Worm (Caenorhabditis elegans): ENCODE data around the gene C44H4.4.

C44H4.4 gene

ce11 chrX:14561416-14561973 is 27.4 kb downstream of the C44H4.4 start:
- TF ChIP-seq snpc-4 (GFP tag; optimal IDR thresholded peaks at IDR 0.05) (no peak), snpc-4 (tag; optimal IDR thresholded peaks at IDR 0.05) (peak in 1 of 4 experiments; percentile 12), mel-28 (tag; optimal IDR thresholded peaks at IDR 0.05; ENCODE audit: borderline replicate concordance) (no peak), rcor-1 (GFP tag; IDR thresholded peaks at IDR 0.05) (peak; percentile 32; the same call in 1 of the 2 replicates), let-526 (GFP tag; IDR thresholded peaks at IDR 0.05) (no peak), pha-4 (tag; optimal IDR thresholded peaks at IDR 0.05) (no peak), cebp-1 (GFP tag; IDR thresholded peaks at IDR 0.05) (no peak), cebp-1 (tag; optimal IDR thresholded peaks at IDR 0.05) (peak; percentile 65), zim-3 (tag; optimal IDR thresholded peaks at IDR 0.05) (peak; percentile 23), ztf-22 (GFP tag; optimal IDR thresholded peaks at IDR 0.05) (peak; percentile 48), C06A6.2 (GFP tag; conservative IDR thresholded peaks at IDR 0.05) (peak; percentile 43; the same call in 1 of the 2 replicates), hmg-20 (GFP tag; IDR thresholded peaks at IDR 0.05) (no peak), lag-1 (GFP tag; IDR thresholded peaks at IDR 0.05) (no peak), ztf-25 (GFP tag; IDR thresholded peaks at IDR 0.05) (no peak), K11D2.4 (GFP tag; IDR thresholded peaks at IDR 0.05) (0 out of 2 replicates have a peak, but pooled peaks have one; percentile 61), K12H6.12 (tag; optimal IDR thresholded peaks at IDR 0.05) (peak; percentile 68), atf-7 (tag; optimal IDR thresholded peaks at IDR 0.05) (peak; percentile 27), lin-40 (tag; optimal IDR thresholded peaks at IDR 0.05) (peak; percentile 49), Y53G8AR.9 (GFP tag; conservative IDR thresholded peaks at IDR 0.05) (peak; percentile 63), him-1 (tag; optimal IDR thresholded peaks at IDR 0.05) (no peak), somi-1 (GFP tag; optimal IDR thresholded peaks at IDR 0.05) (peak; percentile 65), ekl-4 (GFP tag; IDR thresholded peaks at IDR 0.05) (peak; percentile 14; the same call in 1 of the 2 replicates), zfh-2 (GFP tag; conservative IDR thresholded peaks at IDR 0.05) (peak; percentile 78), egrh-3 (GFP tag; IDR thresholded peaks at IDR 0.05) (0 out of 2 replicates have a peak, but pooled peaks have one; percentile 9), rec-8 (tag; optimal IDR thresholded peaks at IDR 0.05) (no peak), dox-1 (GFP tag; IDR thresholded peaks at IDR 0.05) (peak; percentile 64), lin-26 (GFP tag; IDR thresholded peaks at IDR 0.05) (peak; percentile 14; the same call in 1 of the 2 replicates), ets-4 (GFP tag; optimal IDR thresholded peaks at IDR 0.05) (no peak), xnd-1 (tag; optimal IDR thresholded peaks at IDR 0.05) (no peak), mcd-1 (GFP tag; IDR thresholded peaks at IDR 0.05) (peak; percentile 36; the same call in 1 of the 2 replicates), nhr-80 (tag; optimal IDR thresholded peaks at IDR 0.05) (peak; percentile 61), pbrm-1 (GFP tag; IDR thresholded peaks at IDR 0.05) (peak; percentile 23; the same call in 1 of the 2 replicates), tlf-1 (GFP tag; optimal IDR thresholded peaks at IDR 0.05) (no peak)

ce11 chrX:14560297-14560680 is 28.6 kb downstream of the C44H4.4 start:
- TF ChIP-seq ztf-25 (GFP tag; IDR thresholded peaks at IDR 0.05) (no peak), pbrm-1 (GFP tag; IDR thresholded peaks at IDR 0.05) (0 out of 2 replicates have a peak, but pooled peaks have one; percentile 66), dpl-1 (GFP tag; optimal IDR thresholded peaks at IDR 0.05) (no peak), F49E8.2 (tag; optimal IDR thresholded peaks at IDR 0.05; ENCODE audit: insufficient read depth) (no peak), hsf-1 (GFP tag; IDR thresholded peaks at IDR 0.05) (no peak), ztf-26 (tag; optimal IDR thresholded peaks at IDR 0.05) (peak; percentile 69), unc-62 (GFP tag; optimal IDR thresholded peaks at IDR 0.05) (peak; percentile 70), attf-5 (GFP tag; optimal IDR thresholded peaks at IDR 0.05) (peak; percentile 60), aptf-3 (GFP tag; IDR thresholded peaks at IDR 0.05) (no peak), bed-1 (GFP tag; IDR thresholded peaks at IDR 0.05) (no peak), T07F8.4 (tag; optimal IDR thresholded peaks at IDR 0.05) (no peak), ceh-27 (GFP tag; optimal IDR thresholded peaks at IDR 0.05) (peak; percentile 85), Y95B8A.8 (GFP tag; IDR thresholded peaks at IDR 0.05) (no peak), lin-26 (GFP tag; IDR thresholded peaks at IDR 0.05) (peak; percentile 46; the same call in 1 of the 2 replicates), snpc-4 (GFP tag; optimal IDR thresholded peaks at IDR 0.05) (no peak), snpc-4 (tag; optimal IDR thresholded peaks at IDR 0.05) (peak; percentile 49 to 61 (median 55)), aptf-2 (GFP tag; conservative IDR thresholded peaks at IDR 0.05) (no peak), ztf-22 (GFP tag; optimal IDR thresholded peaks at IDR 0.05) (peak; percentile 14), C17E4.6 (GFP tag; IDR thresholded peaks at IDR 0.05) (no peak), ceh-91 (GFP tag; IDR thresholded peaks at IDR 0.05) (no peak), lin-54 (GFP tag; optimal IDR thresholded peaks at IDR 0.05) (peak; percentile 43)

Data from whole organism, young adult.